Worm (Caenorhabditis elegans) whole organism, dauer: ENCODE results near the gene F48F7.3.

ENCODE experiments used
- unc-62 ChIP-seq: sonication (generic microtip); optimal IDR thresholded peaks from 2 replicates; lab custom pipeline; 2017; ENCODE audit warnings: missing biosample characterization, missing genetic modification reagents, missing genetic modification characterization

The F48F7.3 gene

ce11 chrX:13963203-13963602 is at the start of gene F48F7.3:
Gene F48F7.3, plus strand, starts transcription at chrX:13963503.
- TF ChIP-seq unc-62: no peak

- no peak for TF ChIP-seq unc-62
These were observed 49.7 kb upstream of the F48F7.3 start for ce11 chrX:13913641-13914040.

ce11 chrX:13914289-13914688 is 49.0 kb upstream of the F48F7.3 start, which contains the start of gene Y26E6A.2:
Gene Y26E6A.2, minus strand, starts transcription at chrX:13914389.
- TF ChIP-seq unc-62: no peak

- TF ChIP-seq unc-62: no peak
These were observed 46.1 kb upstream of the F48F7.3 start, which contains the start of gene ekl-5 for ce11 chrX:13917121-13917755. Gene ekl-5, minus strand, starts transcription at chrX:13917171.

ce11 chrX:13918143-13918542 is 45.2 kb upstream of the F48F7.3 start:
- no peak for TF ChIP-seq unc-62

- TF ChIP-seq unc-62: no peak
These were observed 42.8 kb upstream of the F48F7.3 start for ce11 chrX:13920374-13920986.

ce11 chrX:13926029-13926428 is 37.3 kb upstream of the F48F7.3 start, which contains the start of gene meg-2:
Gene meg-2, minus strand, starts transcription at chrX:13926129.
- no peak for TF ChIP-seq unc-62

ce11 chrX:13928532-13928931 is 34.8 kb upstream of the F48F7.3 start:
- no peak for TF ChIP-seq unc-62

DNA sequence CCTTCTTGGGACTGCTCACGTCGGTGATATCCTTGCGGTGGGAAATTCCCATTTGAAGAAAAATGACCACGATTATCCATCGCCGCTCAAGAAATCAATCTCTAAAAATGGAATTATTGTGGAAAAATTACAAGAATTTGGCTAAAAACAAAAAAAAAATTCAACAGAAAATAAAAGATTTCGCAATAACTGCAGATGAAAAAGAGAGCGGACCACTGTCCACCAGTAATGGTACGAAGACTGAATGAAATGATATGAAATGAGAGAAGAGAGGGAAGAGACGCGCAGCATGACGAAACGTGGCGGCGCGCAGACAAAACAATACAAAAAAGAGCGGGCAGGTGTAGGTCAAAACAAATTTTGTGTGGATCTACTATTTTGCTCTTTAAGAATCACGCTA is 33.8 kb upstream of the F48F7.3 start, which contains the start of gene meg-1:
Gene meg-1, minus strand, starts transcription at position 101 of the 400 bp plus-strand sequence.
- TF ChIP-seq unc-62: no peak

ce11 chrX:13934574-13934973 is 28.7 kb upstream of the F48F7.3 start, which contains the start of gene elt-3:
Gene elt-3, plus strand, starts transcription at chrX:13934874.
- no peak for TF ChIP-seq unc-62

DNA sequence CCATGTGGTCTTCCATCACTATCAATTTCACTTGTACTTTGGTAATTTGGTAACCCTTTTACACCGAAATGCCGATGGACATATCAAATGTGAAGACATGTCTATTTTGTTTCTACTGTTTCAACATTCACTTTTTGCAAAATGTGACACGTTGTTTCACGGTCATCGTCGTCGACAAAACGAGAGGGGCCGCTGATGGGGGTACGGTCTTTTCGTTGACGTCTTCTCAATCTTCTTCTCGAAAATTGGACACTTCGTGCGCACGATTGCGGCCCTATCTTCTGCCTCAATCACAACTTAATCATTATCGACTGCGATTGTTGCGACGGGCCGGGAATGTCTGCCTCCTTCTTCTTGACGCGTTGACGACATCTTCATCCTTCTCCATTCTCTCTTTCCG is 26.6 kb upstream of the F48F7.3 start:
- TF ChIP-seq unc-62: no peak

DNA sequence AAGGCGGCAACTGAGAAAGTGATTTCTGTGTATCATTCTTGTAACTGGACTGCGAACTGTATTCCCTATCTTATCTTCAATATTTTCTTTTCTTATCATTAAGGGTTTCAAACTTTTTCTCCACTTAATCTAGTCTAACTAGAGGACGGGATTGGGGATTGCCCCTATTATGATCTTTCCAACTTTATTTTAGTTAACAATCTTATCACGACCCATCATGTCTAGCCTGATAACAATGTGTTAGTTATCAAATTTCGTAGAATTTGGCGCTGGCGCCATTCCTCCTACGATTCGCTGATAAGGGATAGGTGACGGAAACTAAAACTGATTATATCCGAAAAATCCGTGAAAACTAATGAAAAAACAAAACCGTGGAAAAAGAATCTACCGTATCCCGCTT is 26.0 kb upstream of the F48F7.3 start:
- TF ChIP-seq unc-62: no peak

ce11 chrX:13937910-13938309 is 25.4 kb upstream of the F48F7.3 start:
- TF ChIP-seq unc-62: no peak

- no peak for TF ChIP-seq unc-62
These were observed 23.9 kb upstream of the F48F7.3 start for ce11 chrX:13939388-13939787.

- no peak for TF ChIP-seq unc-62
These were observed 23.0 kb upstream of the F48F7.3 start for ce11 chrX:13940287-13940686.

DNA sequence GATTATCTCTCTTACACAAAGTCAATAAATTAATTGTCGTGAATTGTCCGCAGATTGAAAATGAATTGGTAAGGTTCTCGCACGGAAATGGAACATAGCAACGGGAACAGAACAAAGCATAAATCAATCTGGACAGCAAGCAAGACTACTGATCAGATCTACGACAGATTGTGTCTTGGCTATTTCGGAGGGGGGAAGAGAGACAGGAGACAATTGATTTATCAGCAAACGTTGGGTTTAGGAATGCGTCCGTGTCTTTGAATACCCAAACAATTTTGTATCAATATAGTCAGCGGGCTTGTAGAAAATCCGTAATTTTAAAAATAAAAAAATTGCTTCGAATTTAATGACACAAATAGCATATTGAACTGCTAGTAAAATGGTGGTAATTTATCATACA is 22.0 kb upstream of the F48F7.3 start:
- TF ChIP-seq unc-62: no peak

ce11 chrX:13941865-13942264 is 21.4 kb upstream of the F48F7.3 start:
- no peak for TF ChIP-seq unc-62

DNA sequence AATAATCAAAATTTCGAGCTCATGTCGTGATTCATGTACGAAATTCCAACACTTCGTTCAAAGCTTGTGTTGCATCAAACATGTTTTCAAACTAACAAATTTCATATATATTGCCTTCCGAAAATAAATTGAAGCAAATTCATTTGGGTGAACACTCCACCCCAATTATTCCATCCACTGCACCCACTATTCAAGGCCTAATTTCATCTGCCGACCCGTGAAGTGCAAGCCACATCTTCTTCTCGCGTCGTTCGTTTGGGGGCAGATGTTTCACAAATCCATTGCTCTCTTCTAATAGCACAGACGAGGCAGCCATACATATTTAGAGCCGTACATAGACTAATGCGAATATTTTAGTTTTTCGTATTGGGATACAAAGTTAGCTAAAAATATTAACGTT is 19.1 kb upstream of the F48F7.3 start:
- no peak for TF ChIP-seq unc-62
